Fruit fly (Drosophila melanogaster): ENCODE measurements around the gene Caf1-180.

DNA sequence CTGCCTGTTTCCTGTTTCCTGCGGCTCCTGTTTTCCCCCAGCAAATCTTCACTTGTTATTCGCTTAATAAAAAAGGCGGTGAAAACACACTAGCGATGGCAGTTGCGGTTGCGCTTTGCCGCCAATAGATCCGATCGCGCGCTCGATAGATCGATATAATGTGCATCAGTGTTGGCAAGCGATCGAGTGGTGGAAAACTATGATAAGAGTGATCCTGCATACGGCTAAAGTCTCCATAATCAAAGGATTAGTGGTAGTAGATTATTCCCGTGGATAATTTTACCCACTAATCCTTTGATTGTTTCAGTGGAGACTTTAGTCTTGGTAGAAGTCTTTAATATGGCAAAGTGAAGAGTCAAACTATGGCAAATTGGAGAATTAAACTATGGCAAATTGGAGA, at the start of gene Caf1-180:
- no peak for TF ChIP-seq CG15269 (tag; optimal IDR thresholded peaks at IDR 0.05)
- no peak for TF ChIP-seq CG14014 (GFP tag; IDR thresholded peaks at IDR 0.05)
- no peak for TF ChIP-seq psq (GFP tag; optimal IDR thresholded peaks at IDR 0.05)
